Fruit fly (Drosophila melanogaster) whole organism, wandering third instar larva: ENCODE measurements around the gene CG4592.

ENCODE experiments used
- Abd-B ChIP-seq: fragments of >200 bp; optimal IDR thresholded peaks from 2 replicates; lab custom pipeline; 2017; ENCODE audit warnings: missing biosample characterization, missing genetic modification characterization
- CG32264 ChIP-seq: fragments of 200-800 bp; sonication (Bioruptor generic); optimal IDR thresholded peaks from 2 replicates; lab custom pipeline; 2016; ENCODE audit warnings: missing biosample characterization, missing genetic modification characterization
- CG9705 ChIP-seq: fragments of 200-800 bp; sonication (Bioruptor generic); optimal IDR thresholded peaks from 2 replicates; lab custom pipeline; 2018; ENCODE audit warnings: missing biosample characterization, mild to moderate bottlenecking, missing genetic modification characterization
- CrebA ChIP-seq: fragments of 200-800 bp; sonication (Bioruptor generic); optimal IDR thresholded peaks from 2 replicates; lab custom pipeline; 2016; ENCODE audit warnings: missing biosample characterization, mild to moderate bottlenecking, missing genetic modification characterization, borderline replicate concordance
- Dfd ChIP-seq: fragments of >200 bp; optimal IDR thresholded peaks from 2 replicates; lab custom pipeline; 2017; ENCODE audit warnings: missing biosample characterization, missing genetic modification characterization
- Dif ChIP-seq: fragments of 200-275, 200-300 bp; sonication (Bioruptor generic); optimal IDR thresholded peaks from 2 replicates; lab custom pipeline; 2018; ENCODE audit warnings: missing biosample characterization, missing genetic modification characterization; ENCODE audit not compliant: partially characterized antibody
- GATAd ChIP-seq: sonication (Bioruptor generic); optimal IDR thresholded peaks from 2 replicates; lab custom pipeline; 2016; ENCODE audit warnings: missing biosample characterization, missing genetic modification characterization
- HLH106 ChIP-seq: fragments of 200-800 bp; optimal IDR thresholded peaks from 3 replicates; lab custom pipeline; 2019; ENCODE audit warnings: missing biosample characterization, mild to moderate bottlenecking, missing genetic modification characterization, moderate library complexity
- Hnf4 ChIP-seq: fragments of 200-800 bp; sonication (Bioruptor generic); optimal IDR thresholded peaks from 2 replicates; lab custom pipeline; 2016; ENCODE audit warnings: missing biosample characterization, mild to moderate bottlenecking, missing genetic modification characterization
- Hr78 ChIP-seq: fragments of >200 bp; optimal IDR thresholded peaks from 2 replicates; lab custom pipeline; 2017; ENCODE audit warnings: missing biosample characterization, missing genetic modification characterization
- Hr83 ChIP-seq: fragments of 200-300 bp; sonication (Bioruptor generic); optimal IDR thresholded peaks from 2 replicates; lab custom pipeline; 2016; ENCODE audit warnings: missing biosample characterization, mild to moderate bottlenecking, missing genetic modification characterization, moderate library complexity; ENCODE audit not compliant: poor library complexity, severe bottlenecking
- Jra ChIP-seq: sonication (Bioruptor generic); optimal IDR thresholded peaks from 2 replicates; lab custom pipeline; 2016; ENCODE audit warnings: missing biosample characterization, missing genetic modification characterization
- Mio ChIP-seq: sonication (Bioruptor generic); optimal IDR thresholded peaks from 2 replicates; lab custom pipeline; 2016; ENCODE audit warnings: missing biosample characterization, missing genetic modification characterization
- Myc ChIP-seq: fragments of >200 bp; optimal IDR thresholded peaks from 2 replicates; lab custom pipeline; 2017
- N ChIP-seq: fragments of >200 bp; optimal IDR thresholded peaks from 2 replicates; lab custom pipeline; 2018; ENCODE audit warnings: missing biosample characterization, missing external identifiers, missing genetic modification characterization
- OdsH ChIP-seq: fragments of 200-800 bp; sonication (Bioruptor generic); optimal IDR thresholded peaks from 2 replicates; lab custom pipeline; 2016; ENCODE audit warnings: missing biosample characterization, mild to moderate bottlenecking, missing genetic modification characterization
- Rel ChIP-seq, 2 experiments: fragments of 200-800 bp; sonication (Bioruptor generic) in 1 of 2; optimal IDR thresholded peaks; 2 replicates in 1 of 2; 3 replicates in 1 of 2; lab custom pipeline; 2016 to 2019; ENCODE audit warnings: mild to moderate bottlenecking in 2 of 2, missing biosample characterization in 2 of 2, missing genetic modification characterization in 2 of 2, moderate library complexity in 1 of 2
- Sp1 ChIP-seq: fragments of 200-800 bp; sonication (Bioruptor generic); optimal IDR thresholded peaks from 3 replicates; lab custom pipeline; 2019; ENCODE audit warnings: missing biosample characterization, mild to moderate bottlenecking, missing genetic modification characterization, moderate library complexity
- Vsx2 ChIP-seq: fragments of 200-300, 225-300 bp; sonication (Bioruptor generic); optimal IDR thresholded peaks from 2 replicates; lab custom pipeline; 2018; ENCODE audit warnings: missing biosample characterization, missing genetic modification characterization; ENCODE audit not compliant: partially characterized antibody
- br ChIP-seq: fragments of 200-800 bp; sonication (Bioruptor generic); optimal IDR thresholded peaks from 2 replicates; lab custom pipeline; 2016; ENCODE audit warnings: missing biosample characterization, missing genetic modification characterization
- brk ChIP-seq: fragments of 200-800 bp; sonication (Bioruptor generic); optimal IDR thresholded peaks from 2 replicates; lab custom pipeline; 2016; ENCODE audit warnings: missing biosample characterization, mild to moderate bottlenecking, missing genetic modification characterization
- dl ChIP-seq, 2 experiments: fragments of 175-275, 200-275 bp in 1 of 2; fragments of 200-275 bp in 1 of 2; sonication (Bioruptor generic); optimal IDR thresholded peaks; lab custom pipeline; 2018; ENCODE audit warnings: mild to moderate bottlenecking in 2 of 2, missing biosample characterization in 2 of 2, missing genetic modification characterization in 2 of 2, moderate library complexity in 2 of 2; ENCODE audit not compliant: partially characterized antibody in 2 of 2, insufficient read depth in 1 of 2
- dmrt93B ChIP-seq: fragments of 200-800 bp; sonication (Bioruptor generic); optimal IDR thresholded peaks from 2 replicates; lab custom pipeline; 2018; ENCODE audit warnings: missing biosample characterization, mild to moderate bottlenecking, missing genetic modification characterization
- dsf ChIP-seq: sonication (Bioruptor generic); optimal IDR thresholded peaks from 2 replicates; lab custom pipeline; 2016; ENCODE audit warnings: missing biosample characterization, missing genetic modification characterization, borderline replicate concordance
- ey ChIP-seq: fragments of 200-800 bp; sonication (Bioruptor generic); optimal IDR thresholded peaks from 2 replicates; lab custom pipeline; 2016; ENCODE audit warnings: missing biosample characterization, missing genetic modification characterization
- foxo ChIP-seq, 2 experiments: fragments of 200-800 bp; sonication (Bioruptor generic); optimal IDR thresholded peaks; 2 replicates in 1 of 2; 3 replicates in 1 of 2; lab custom pipeline; 2016 to 2017; ENCODE audit warnings: missing biosample characterization in 2 of 2, missing genetic modification characterization in 2 of 2
- fru ChIP-seq: fragments of 200-800 bp; sonication (Bioruptor generic); optimal IDR thresholded peaks from 3 replicates; lab custom pipeline; 2016; ENCODE audit warnings: missing biosample characterization, mild to moderate bottlenecking, missing genetic modification characterization
- h ChIP-seq: fragments of 200-800 bp; sonication (Bioruptor generic); optimal IDR thresholded peaks from 3 replicates; lab custom pipeline; 2016; ENCODE audit warnings: missing biosample characterization, mild to moderate bottlenecking, missing genetic modification characterization
- jim ChIP-seq: fragments of 175-275, 200-325 bp; sonication (Bioruptor generic); optimal IDR thresholded peaks from 2 replicates; lab custom pipeline; 2016; ENCODE audit warnings: missing biosample characterization, mild to moderate bottlenecking, missing genetic modification characterization
- lola ChIP-seq: fragments of >200 bp; optimal IDR thresholded peaks from 2 replicates; lab custom pipeline; 2017; ENCODE audit warnings: missing biosample characterization, missing genetic modification characterization
- pan ChIP-seq: fragments of >200 bp; optimal IDR thresholded peaks from 2 replicates; lab custom pipeline; 2017
- psq ChIP-seq: fragments of 200-800 bp; sonication (Bioruptor generic); optimal IDR thresholded peaks from 3 replicates; lab custom pipeline; 2017; ENCODE audit warnings: missing biosample characterization, mild to moderate bottlenecking, missing genetic modification characterization, moderate library complexity
- rgr ChIP-seq: fragments of 200-800 bp; sonication (Bioruptor generic); optimal IDR thresholded peaks from 3 replicates; lab custom pipeline; 2016; ENCODE audit warnings: missing biosample characterization, mild to moderate bottlenecking, missing genetic modification characterization
- sage ChIP-seq: fragments of 200-800 bp; sonication (Bioruptor generic); optimal IDR thresholded peaks from 2 replicates; lab custom pipeline; 2016; ENCODE audit warnings: missing biosample characterization, mild to moderate bottlenecking, missing genetic modification characterization
- sv ChIP-seq: fragments of 200-800 bp; sonication (Bioruptor generic); optimal IDR thresholded peaks from 3 replicates; lab custom pipeline; 2016; ENCODE audit warnings: missing biosample characterization, missing genetic modification characterization
- tai ChIP-seq: sonication (Bioruptor generic); optimal IDR thresholded peaks from 2 replicates; lab custom pipeline; 2016; ENCODE audit warnings: missing biosample characterization, missing genetic modification characterization
- usp ChIP-seq: fragments of >200 bp; optimal IDR thresholded peaks from 2 replicates; lab custom pipeline; 2017; ENCODE audit warnings: missing biosample characterization, missing genetic modification characterization
- woc ChIP-seq: sonication (Bioruptor generic); optimal IDR thresholded peaks from 2 replicates; lab custom pipeline; 2016; ENCODE audit warnings: missing biosample characterization, mild to moderate bottlenecking, missing genetic modification characterization

The CG4592 gene

DNA sequence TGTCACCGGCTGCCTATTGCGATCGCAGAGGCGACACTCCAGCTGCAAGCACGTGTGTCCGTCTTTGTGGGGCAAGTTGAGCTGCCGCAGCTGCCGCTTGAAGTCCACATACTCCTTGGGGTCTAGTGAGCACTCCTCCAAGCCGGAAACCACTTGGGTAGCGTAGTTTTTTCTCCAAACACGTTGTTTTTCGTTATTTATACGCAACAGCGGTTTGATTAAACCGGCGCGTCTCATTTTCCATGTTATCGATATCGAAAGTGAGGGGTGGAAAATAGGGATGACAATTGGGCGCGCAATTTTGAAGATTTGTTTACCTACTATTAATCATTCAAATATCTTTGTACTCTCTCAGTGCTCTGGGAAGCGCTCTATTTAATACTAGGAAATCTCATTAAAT is 28.2 kb upstream of the CG4592 start, which contains the start of gene mtDNA-helicase:
Gene mtDNA-helicase, minus strand, starts transcription at position 264 of the 400 bp plus-strand sequence.
- TF ChIP-seq rgr (peak; percentile 0), Myc (lab: Kevin White, UChicago) (peak; percentile 5), psq (no peak)

DNA sequence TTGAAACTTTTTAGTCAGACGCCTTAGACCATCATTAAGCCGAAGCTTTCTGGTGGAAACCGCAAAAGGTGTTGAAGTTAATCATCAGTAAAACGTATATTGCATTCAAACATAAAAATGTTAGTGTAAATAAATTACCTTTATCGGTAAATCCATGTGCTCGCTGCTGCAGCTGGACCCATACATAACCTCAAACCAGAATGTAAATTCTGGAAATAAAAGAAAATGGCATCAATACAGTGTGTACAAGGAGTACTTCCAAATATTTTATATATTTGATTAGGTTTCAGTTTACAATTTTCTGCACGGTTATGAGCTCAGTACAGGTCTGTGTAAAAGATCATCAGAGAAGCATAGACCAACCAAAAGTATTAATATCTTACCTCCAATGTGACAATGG is 27.2 kb upstream of the CG4592 start:
- TF ChIP-seq dsf (GFP tag; lab: Kevin White, UChicago), result no peak
- peak; percentile 49 for TF ChIP-seq rgr
- TF ChIP-seq Hnf4 (GFP tag; lab: Kevin White, UChicago), result no peak

DNA sequence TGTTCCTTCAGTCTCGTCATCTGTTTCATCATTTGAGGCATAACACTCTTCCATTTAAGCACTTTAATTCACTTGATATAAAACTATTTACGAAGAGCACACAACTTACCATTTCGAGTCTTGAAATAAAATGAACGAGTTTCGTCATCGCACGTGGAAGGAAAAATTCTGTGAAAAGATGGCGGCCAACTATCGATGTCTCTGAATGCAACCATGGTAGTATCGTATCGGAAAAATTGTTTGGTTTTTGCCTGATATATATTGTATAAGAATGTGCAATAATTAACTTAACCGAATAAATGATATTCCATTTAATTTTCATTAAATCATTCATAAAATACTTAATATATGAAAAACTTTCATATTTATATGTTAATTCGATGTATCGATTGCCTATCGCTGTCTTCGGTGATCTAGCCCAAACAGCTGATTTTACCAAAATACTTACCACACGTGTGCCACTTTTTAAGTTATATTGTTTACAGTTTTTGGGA is 26.5 kb upstream of the CG4592 start, which contains the start of gene Bka:
Gene Bka, plus strand, starts transcription at position 417 of the 494 bp plus-strand sequence.
- peak in 1 of 2 experiments; percentile 43 for TF ChIP-seq foxo (GFP tag; optimal IDR thresholded peaks at IDR 0.05; lab: Kevin White, UChicago)
- peak; percentile 49 for TF ChIP-seq HLH106
- no peak for TF ChIP-seq Abd-B (GFP tag; lab: Kevin White, UChicago)
- TF ChIP-seq sv (GFP tag; lab: Kevin White, UChicago), result peak; percentile 52
- peak; percentile 56 for TF ChIP-seq h (GFP tag; lab: Kevin White, UChicago)
- no peak for TF ChIP-seq usp (GFP tag; lab: Kevin White, UChicago)
- no peak for TF ChIP-seq ey (GFP tag; lab: Kevin White, UChicago)
- no peak for TF ChIP-seq Mio
- TF ChIP-seq Jra (GFP tag; lab: Kevin White, UChicago), result no peak
- TF ChIP-seq OdsH (GFP tag; lab: Kevin White, UChicago), result peak; percentile 60
- no peak for TF ChIP-seq Rel (GFP tag; optimal IDR thresholded peaks at IDR 0.05; lab: Kevin White, UChicago)
- TF ChIP-seq Rel (tag; optimal IDR thresholded peaks at IDR 0.05; lab: Kevin White, UChicago), result peak; percentile 50
- peak; percentile 82 for TF ChIP-seq Myc (lab: Kevin White, UChicago)
- peak; percentile 86 for TF ChIP-seq brk
- no peak for TF ChIP-seq Dfd (GFP tag; lab: Kevin White, UChicago)
- no peak for TF ChIP-seq tai (GFP tag; lab: Kevin White, UChicago)
- TF ChIP-seq br (GFP tag; lab: Kevin White, UChicago), result peak; percentile 36
- peak; percentile 76 for TF ChIP-seq rgr
- no peak for TF ChIP-seq dmrt93B (GFP tag; lab: Kevin White, UChicago)
- TF ChIP-seq Vsx2 (GFP tag; lab: Kevin White, UChicago), result no peak
- TF ChIP-seq psq, result peak; percentile 21
- peak; percentile 55 for TF ChIP-seq sage
- TF ChIP-seq Sp1, result peak; percentile 76
- no peak for TF ChIP-seq Hr83
- TF ChIP-seq fru (GFP tag; lab: Kevin White, UChicago), result no peak
- TF ChIP-seq Hnf4 (GFP tag; lab: Kevin White, UChicago), result peak; percentile 66
- TF ChIP-seq CG9705 (GFP tag; lab: Kevin White, UChicago), result peak; percentile 30
- TF ChIP-seq CG32264, result no peak

DNA sequence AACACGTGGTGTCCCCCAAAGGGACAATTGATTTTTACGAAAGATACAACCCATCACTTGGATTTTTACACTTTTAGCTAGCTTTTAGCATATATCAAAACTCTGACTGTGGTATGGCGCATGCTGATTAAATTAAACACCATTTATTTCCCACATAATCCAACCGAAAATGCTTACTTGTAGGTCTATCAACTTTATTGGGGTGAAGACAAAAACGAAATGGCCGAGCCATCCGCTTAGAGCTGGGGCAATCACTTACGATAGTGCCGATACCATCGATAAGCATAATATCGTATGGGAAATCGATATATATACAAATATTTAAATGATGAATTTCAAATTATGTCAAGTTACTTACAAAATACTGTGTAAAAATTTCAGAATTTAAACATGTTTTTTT is 24.1 kb upstream of the CG4592 start, which contains the start of gene RpS2:
Gene RpS2, minus strand, starts transcription at position 257 of the 400 bp plus-strand sequence.
- TF ChIP-seq Sp1 (peak; percentile 62), foxo (GFP tag; optimal IDR thresholded peaks at IDR 0.05; lab: Kevin White, UChicago) (peak in 1 of 2 experiments; percentile 40), Mio (peak; percentile 8), CG9705 (GFP tag; lab: Kevin White, UChicago) (peak; percentile 25), sv (GFP tag; lab: Kevin White, UChicago) (peak; percentile 19), Hnf4 (GFP tag; lab: Kevin White, UChicago) (peak; percentile 79), br (GFP tag; lab: Kevin White, UChicago) (peak; percentile 51), CG32264 (no peak), Hr83 (peak; percentile 71), Dfd (GFP tag; lab: Kevin White, UChicago) (no peak), h (GFP tag; lab: Kevin White, UChicago) (peak; percentile 48), fru (GFP tag; lab: Kevin White, UChicago) (peak; percentile 32), pan (lab: Kevin White, UChicago) (no peak), Jra (GFP tag; lab: Kevin White, UChicago) (peak; percentile 47), Rel (GFP tag; optimal IDR thresholded peaks at IDR 0.05; lab: Kevin White, UChicago) (no peak), Rel (tag; optimal IDR thresholded peaks at IDR 0.05; lab: Kevin White, UChicago) (peak; percentile 2), Abd-B (GFP tag; lab: Kevin White, UChicago) (no peak), lola (no peak), psq (no peak), Dif (GFP tag; lab: Kevin White, UChicago) (no peak), jim (no peak), brk (peak; percentile 83), CrebA (GFP tag; lab: Kevin White, UChicago) (no peak), Vsx2 (GFP tag; lab: Kevin White, UChicago) (no peak), OdsH (GFP tag; lab: Kevin White, UChicago) (peak; percentile 41), rgr (peak; percentile 69), woc (GFP tag; lab: Kevin White, UChicago) (no peak), Myc (lab: Kevin White, UChicago) (peak; percentile 53), ey (GFP tag; lab: Kevin White, UChicago) (peak; percentile 9), dmrt93B (GFP tag; lab: Kevin White, UChicago) (no peak), dl (GFP tag; optimal IDR thresholded peaks at IDR 0.05; lab: Kevin White, UChicago; ENCODE audit: insufficient read depth in 1 of 2, partially characterized antibody in 2 of 2) (no peak), sage (no peak), Hr78 (GFP tag; lab: Kevin White, UChicago) (no peak), N (GFP tag; lab: Kevin White, UChicago) (no peak), GATAd (no peak), tai (GFP tag; lab: Kevin White, UChicago) (no peak), usp (GFP tag; lab: Kevin White, UChicago) (no peak), HLH106 (no peak), dsf (GFP tag; lab: Kevin White, UChicago) (peak; percentile 47)
